Worm (Caenorhabditis elegans) whole organism, early embryonic: ENCODE results near the gene clec-34.

Experiments
- ama-1 ChIP-seq: fragments of 150-350 bp; optimal IDR thresholded peaks from 2 replicates; lab custom pipeline; 2014
- ceh-36 ChIP-seq: sonication (generic microtip); optimal IDR thresholded peaks from 2 replicates; lab custom pipeline; 2016; ENCODE audit warnings: missing genetic modification characterization, inconsistent platforms, missing compliant biosample characterization
- ets-7 ChIP-seq: sonication (generic microtip); optimal IDR thresholded peaks from 2 replicates; lab custom pipeline; 2016; ENCODE audit warnings: missing genotype, missing genetic modification characterization, missing compliant biosample characterization
- flt-1 ChIP-seq: fragments of 200-800 bp; sonication (Bioruptor generic); IDR thresholded peaks from 2 replicates; pipeline ENCODE4 v1.3.6; 2022; ENCODE audit warnings: missing genetic modification characterization, missing compliant biosample characterization
- hmg-4 ChIP-seq: fragments of 200-800 bp; sonication (Bioruptor generic); optimal IDR thresholded peaks from 2 replicates; lab custom pipeline; 2018; ENCODE audit warnings: mild to moderate bottlenecking, missing genetic modification characterization, missing compliant biosample characterization
- hnd-1 ChIP-seq: sonication (generic microtip); optimal IDR thresholded peaks from 2 replicates; lab custom pipeline; 2016; ENCODE audit warnings: missing genetic modification characterization, missing compliant biosample characterization
- pes-1 ChIP-seq: fragments of 200-800 bp; sonication (Bioruptor generic); IDR thresholded peaks from 2 replicates; pipeline ENCODE4 v1.3.6; 2022; ENCODE audit warnings: missing genetic modification reagents, missing genetic modification characterization, missing compliant biosample characterization
- tbx-11 ChIP-seq: fragments of 200-800 bp; sonication (Bioruptor generic); IDR thresholded peaks from 2 replicates; pipeline ENCODE4 v1.3.6; 2022; ENCODE audit warnings: missing genetic modification characterization, missing compliant biosample characterization
- tbx-37 ChIP-seq: fragments of 200-800 bp; sonication (Bioruptor generic); conservative IDR thresholded peaks from 2 replicates; pipeline ENCODE4 v1.3.6; 2022; ENCODE audit warnings: missing genetic modification reagents, missing genetic modification characterization, missing compliant biosample characterization
- tra-4 ChIP-seq: sonication (generic microtip); optimal IDR thresholded peaks from 2 replicates; lab custom pipeline; 2017; ENCODE audit warnings: missing genetic modification characterization, missing compliant biosample characterization

- TF ChIP-seq ets-7 (tag; lab: Kevin White, UChicago) (no peak), ama-1 (lab: Kevin White, UChicago) (no peak), tbx-11 (GFP tag; lab: Robert Waterston, UW) (no peak), hnd-1 (no peak), tra-4 (tag; lab: Kevin White, UChicago) (no peak), tbx-37 (no peak), hmg-4 (no peak), pes-1 (GFP tag; lab: Robert Waterston, UW) (no peak), ceh-36 (no peak), flt-1 (GFP tag; lab: Robert Waterston, UW) (no peak)
These were observed 42.6 kb upstream of the clec-34 start for ce11 chrV:16692988-16693387.
